Worm (Caenorhabditis elegans) whole organism, L3 larva: ENCODE measurements around the gene prx-10.
A peak's percentile ranks its signal among the peaks of the same experiment; 100 is the strongest.

Experiments used
- R02D3.7 ChIP-seq: fragments of 150-350 bp; optimal IDR thresholded peaks from 2 replicates; lab custom pipeline; 2014; ENCODE audit warnings: missing biosample characterization, missing genetic modification characterization
- ZK546.5 ChIP-seq: sonication (generic microtip); optimal IDR thresholded peaks from 2 replicates; lab custom pipeline; 2017; ENCODE audit warnings: missing biosample characterization, missing genetic modification characterization
- aly-2 ChIP-seq: fragments of 150-350 bp; optimal IDR thresholded peaks from 2 replicates; lab custom pipeline; 2014; ENCODE audit warnings: missing biosample characterization, missing genetic modification characterization
- ceh-28 ChIP-seq: fragments of 150-350 bp; optimal IDR thresholded peaks from 2 replicates; lab custom pipeline; 2014; ENCODE audit warnings: missing biosample characterization, missing genetic modification reagents, missing genetic modification characterization
- ceh-82 ChIP-seq: fragments of 150-350 bp; optimal IDR thresholded peaks from 2 replicates; lab custom pipeline; 2014; ENCODE audit warnings: missing biosample characterization, missing genetic modification characterization
- ceh-9 ChIP-seq: sonication (generic microtip); optimal IDR thresholded peaks from 2 replicates; lab custom pipeline; 2018; ENCODE audit warnings: missing biosample characterization, missing genetic modification characterization
- egl-5 ChIP-seq: fragments of 150-350 bp; optimal IDR thresholded peaks from 2 replicates; lab custom pipeline; 2017; ENCODE audit warnings: missing biosample characterization, missing genetic modification reagents, missing genetic modification characterization, inconsistent platforms
- elt-2 ChIP-seq: sonication (generic microtip); optimal IDR thresholded peaks from 2 replicates; lab custom pipeline; 2016; ENCODE audit warnings: missing genetic modification reagents, mild to moderate bottlenecking, missing genetic modification characterization, missing compliant biosample characterization
- eor-1 ChIP-seq, 2 experiments: fragments of 150-350 bp; optimal IDR thresholded peaks; 2 replicates each; lab custom pipeline; 2014 to 2018; ENCODE audit warnings: missing biosample characterization in 2 of 2, missing genetic modification characterization in 2 of 2
- fkh-2 ChIP-seq: fragments of 150-350 bp; optimal IDR thresholded peaks from 2 replicates; lab custom pipeline; 2014; ENCODE audit warnings: missing biosample characterization, missing genetic modification reagents, missing genetic modification characterization
- fos-1 ChIP-seq: fragments of 150-350 bp; optimal IDR thresholded peaks from 2 replicates; lab custom pipeline; 2014; ENCODE audit warnings: missing biosample characterization, missing genetic modification characterization
- hmg-11 ChIP-seq: sonication (generic microtip); optimal IDR thresholded peaks from 2 replicates; lab custom pipeline; 2016; ENCODE audit warnings: missing genetic modification characterization, missing compliant biosample characterization
- jun-1 ChIP-seq: fragments of 150-350 bp; optimal IDR thresholded peaks from 2 replicates; lab custom pipeline; 2014; ENCODE audit warnings: missing biosample characterization, missing genetic modification reagents, missing genetic modification characterization
- lin-39 ChIP-seq: fragments of 150-350 bp; optimal IDR thresholded peaks from 2 replicates; lab custom pipeline; 2018; ENCODE audit warnings: missing biosample characterization, missing genetic modification reagents, missing genetic modification characterization
- lsy-12 ChIP-seq: sonication (generic microtip); optimal IDR thresholded peaks from 2 replicates; lab custom pipeline; 2016; ENCODE audit warnings: mild to moderate bottlenecking, missing genetic modification characterization, missing compliant biosample characterization
- mdl-1 ChIP-seq: fragments of 150-350 bp; optimal IDR thresholded peaks from 2 replicates; lab custom pipeline; 2014; ENCODE audit warnings: missing biosample characterization, missing genetic modification characterization
- mml-1 ChIP-seq: fragments of 150-350 bp; sonication (generic microtip); optimal IDR thresholded peaks from 3 replicates; lab custom pipeline; 2014; ENCODE audit warnings: missing biosample characterization, missing genetic modification characterization
- nfya-1 ChIP-seq: sonication (generic microtip); optimal IDR thresholded peaks from 2 replicates; lab custom pipeline; 2017; ENCODE audit warnings: missing genetic modification characterization, mild to moderate bottlenecking, missing compliant biosample characterization, antibody characterized with exemption, moderate library complexity; ENCODE audit not compliant: insufficient read depth
- nhr-12 ChIP-seq: fragments of 150-350 bp; optimal IDR thresholded peaks from 2 replicates; lab custom pipeline; 2014; ENCODE audit warnings: missing biosample characterization, missing genetic modification characterization
- nhr-23 ChIP-seq: fragments of 150-350 bp; optimal IDR thresholded peaks from 2 replicates; lab custom pipeline; 2014; ENCODE audit warnings: missing biosample characterization, missing genetic modification reagents, missing genetic modification characterization
- nhr-237 ChIP-seq: fragments of 150-350 bp; optimal IDR thresholded peaks from 2 replicates; lab custom pipeline; 2014; ENCODE audit warnings: missing biosample characterization, missing genetic modification characterization
- nhr-25 ChIP-seq: sonication (generic microtip); optimal IDR thresholded peaks from 2 replicates; lab custom pipeline; 2017; ENCODE audit warnings: missing biosample characterization, missing genetic modification characterization
- nhr-28 ChIP-seq: fragments of 150-350 bp; optimal IDR thresholded peaks from 2 replicates; lab custom pipeline; 2014; ENCODE audit warnings: missing biosample characterization, missing genetic modification characterization
- nhr-43 ChIP-seq: sonication (generic microtip); optimal IDR thresholded peaks from 2 replicates; lab custom pipeline; 2016; ENCODE audit warnings: mild to moderate bottlenecking, missing genetic modification characterization, missing compliant biosample characterization; ENCODE audit not compliant: poor library complexity, severe bottlenecking
- nhr-67 ChIP-seq: fragments of 150-350 bp; optimal IDR thresholded peaks from 2 replicates; lab custom pipeline; 2014; ENCODE audit warnings: missing biosample characterization, missing genetic modification characterization
- pha-4 ChIP-seq: fragments of 150-350 bp; optimal IDR thresholded peaks from 2 replicates; lab custom pipeline; 2014; ENCODE audit warnings: missing biosample characterization, missing genetic modification reagents, missing genetic modification characterization
- pqm-1 ChIP-seq: fragments of 150-350 bp; optimal IDR thresholded peaks from 2 replicates; lab custom pipeline; 2017; ENCODE audit warnings: missing biosample characterization, missing genetic modification characterization, inconsistent platforms
- sea-2 ChIP-seq: fragments of 150-350 bp; sonication (generic microtip); optimal IDR thresholded peaks from 4 replicates; lab custom pipeline; 2014; ENCODE audit warnings: missing biosample characterization, missing genetic modification reagents, missing genetic modification characterization
- skn-1 ChIP-seq: fragments of 150-350 bp; optimal IDR thresholded peaks from 2 replicates; lab custom pipeline; 2014; ENCODE audit warnings: missing biosample characterization, missing genetic modification characterization
- snpc-4 ChIP-seq: fragments of 150-350 bp; optimal IDR thresholded peaks from 2 replicates; lab custom pipeline; 2014; ENCODE audit warnings: missing biosample characterization, missing genetic modification characterization
- unc-39 ChIP-seq: sonication (generic microtip); optimal IDR thresholded peaks from 4 replicates; lab custom pipeline; 2017; ENCODE audit warnings: missing biosample characterization, missing genetic modification characterization
- zag-1 ChIP-seq: fragments of 150-350 bp; optimal IDR thresholded peaks from 2 replicates; lab custom pipeline; 2014; ENCODE audit warnings: missing biosample characterization, missing genetic modification characterization
- ztf-4 ChIP-seq: fragments of 150-350 bp; optimal IDR thresholded peaks from 2 replicates; lab custom pipeline; 2014; ENCODE audit warnings: missing biosample characterization, missing genetic modification characterization

The prx-10 gene

DNA sequence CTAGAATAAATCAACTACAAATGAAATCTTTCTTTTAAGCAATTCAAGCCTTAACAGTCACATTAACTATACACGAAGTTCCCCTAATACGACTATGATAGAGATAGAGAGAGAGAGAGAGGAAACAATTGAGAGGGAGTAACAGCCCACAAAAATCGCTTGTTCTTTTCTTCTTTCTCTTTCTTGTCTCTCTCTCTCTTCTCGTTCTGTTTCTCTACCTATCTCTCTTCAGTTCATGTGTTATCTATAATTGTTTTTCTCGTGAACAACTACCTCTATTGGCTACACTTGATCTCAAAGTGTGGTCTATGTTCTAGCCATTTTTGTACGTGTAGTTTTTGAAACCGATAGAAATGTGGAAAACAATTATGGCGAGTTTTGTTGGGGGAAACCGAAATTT lies 33.6 kb upstream of the prx-10 start (continued):
- TF ChIP-seq nhr-12 (tag; lab: Kevin White, UChicago) (no peak), unc-39 (tag; lab: Kevin White, UChicago) (no peak), lsy-12 (peak; percentile 48), ceh-9 (tag; lab: Kevin White, UChicago) (no peak), egl-5 (tag; lab: Kevin White, UChicago) (no peak), aly-2 (tag; lab: Kevin White, UChicago) (no peak), nhr-43 (tag; lab: Kevin White, UChicago) (peak; percentile 78), eor-1 (tag; optimal IDR thresholded peaks at IDR 0.05; lab: Kevin White, UChicago) (no peak), pha-4 (tag; lab: Kevin White, UChicago) (peak; percentile 85), nhr-25 (tag; lab: Kevin White, UChicago) (peak; percentile 81), pqm-1 (peak; percentile 89), mdl-1 (tag; lab: Kevin White, UChicago) (no peak), fos-1 (tag; lab: Kevin White, UChicago) (no peak), ZK546.5 (tag; lab: Kevin White, UChicago) (no peak), jun-1 (tag; lab: Kevin White, UChicago) (peak; percentile 79), R02D3.7 (tag; lab: Kevin White, UChicago) (no peak), nhr-67 (tag; lab: Kevin White, UChicago) (no peak)

DNA sequence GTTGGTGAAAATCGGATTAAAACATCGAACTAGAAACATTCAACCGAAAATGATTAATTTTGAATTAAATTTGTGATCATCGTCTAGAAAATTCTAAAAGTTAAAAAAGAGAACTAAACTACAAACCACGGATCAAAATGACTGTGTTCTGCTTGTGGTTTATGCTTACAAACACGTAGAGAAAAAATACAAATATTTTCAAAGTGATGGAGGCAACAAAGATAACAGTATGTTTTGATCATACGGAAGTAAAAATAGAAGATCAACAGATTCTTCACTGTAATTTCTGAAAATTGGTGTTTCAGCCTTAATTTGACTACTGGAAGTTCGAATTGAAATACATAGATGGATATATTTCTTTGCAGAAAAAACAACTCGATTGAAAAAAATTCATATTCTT lies 32.9 kb upstream of the prx-10 start:
- TF ChIP-seq nhr-28 (tag; lab: Kevin White, UChicago) (no peak), fkh-2 (no peak), mml-1 (tag; lab: Kevin White, UChicago) (no peak), eor-1 (tag; optimal IDR thresholded peaks at IDR 0.05; lab: Kevin White, UChicago) (no peak)

DNA sequence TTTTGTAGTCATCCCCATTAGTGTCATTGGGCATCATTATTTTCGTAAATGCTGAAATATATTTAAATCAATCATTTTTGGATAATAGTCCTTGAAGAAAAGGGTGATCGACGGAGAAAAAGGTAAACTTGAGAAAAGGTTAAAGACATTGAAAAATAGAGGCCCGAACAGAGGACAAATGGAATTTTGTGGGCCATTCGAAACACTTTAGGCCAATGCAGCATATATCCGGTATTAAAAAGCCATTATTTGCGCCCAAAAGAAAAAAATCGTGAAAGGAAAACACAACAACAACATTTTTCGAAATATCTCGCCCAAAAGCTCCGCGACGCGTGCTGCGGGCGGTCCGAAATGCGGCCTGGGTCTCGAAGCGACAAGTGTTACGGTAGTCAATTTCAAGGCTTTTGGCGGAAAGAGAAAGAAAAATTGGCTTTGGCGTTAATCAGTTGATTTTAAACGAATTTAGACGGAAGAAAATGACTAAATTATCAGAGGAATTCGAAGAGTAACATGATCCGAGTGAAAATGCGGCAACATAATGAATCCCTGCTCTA lies 29.3 kb upstream of the prx-10 start, which contains the start of gene morc-1:
morc-1 (minus strand) TSS at position 51 of the 554 bp plus-strand sequence.
- TF ChIP-seq hmg-11 (tag; lab: Kevin White, UChicago), result no peak
- no peak for TF ChIP-seq aly-2 (tag; lab: Kevin White, UChicago)
- TF ChIP-seq fos-1 (tag; lab: Kevin White, UChicago), result no peak
- no peak for TF ChIP-seq skn-1 (tag; lab: Kevin White, UChicago)
- TF ChIP-seq nfya-1 (tag; lab: Kevin White, UChicago), result no peak
- TF ChIP-seq nhr-237 (tag; lab: Kevin White, UChicago), result no peak
- TF ChIP-seq nhr-25 (tag; lab: Kevin White, UChicago), result no peak
- TF ChIP-seq elt-2 (tag; lab: Kevin White, UChicago), result no peak

DNA sequence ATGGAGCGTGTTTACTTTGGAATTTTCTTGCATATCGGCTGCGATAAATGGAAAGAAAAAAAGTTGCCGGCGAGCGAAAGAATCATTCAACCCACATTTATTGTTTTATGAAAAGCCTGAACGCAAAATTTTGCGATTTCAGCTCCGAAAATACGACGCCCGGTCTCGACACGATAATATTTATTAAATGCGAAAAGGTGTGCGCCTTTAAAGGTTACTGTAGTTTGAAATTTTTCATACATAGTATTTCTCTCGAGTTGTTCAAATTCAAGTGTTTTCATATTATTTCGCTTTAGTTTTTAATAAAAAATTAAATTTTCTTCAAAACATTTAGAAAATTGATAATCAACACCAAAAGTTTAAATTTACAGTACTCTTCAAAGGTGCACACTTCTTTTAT lies 27.2 kb upstream of the prx-10 start, which contains the start of gene syx-16:
syx-16 (minus strand) TSS at position 118 of the 400 bp plus-strand sequence.
- TF ChIP-seq ceh-82 (no peak), R02D3.7 (tag; lab: Kevin White, UChicago) (no peak), nfya-1 (tag; lab: Kevin White, UChicago) (peak; percentile 29), zag-1 (tag; lab: Kevin White, UChicago) (no peak), nhr-237 (tag; lab: Kevin White, UChicago) (no peak), snpc-4 (tag; lab: Kevin White, UChicago) (no peak)

DNA sequence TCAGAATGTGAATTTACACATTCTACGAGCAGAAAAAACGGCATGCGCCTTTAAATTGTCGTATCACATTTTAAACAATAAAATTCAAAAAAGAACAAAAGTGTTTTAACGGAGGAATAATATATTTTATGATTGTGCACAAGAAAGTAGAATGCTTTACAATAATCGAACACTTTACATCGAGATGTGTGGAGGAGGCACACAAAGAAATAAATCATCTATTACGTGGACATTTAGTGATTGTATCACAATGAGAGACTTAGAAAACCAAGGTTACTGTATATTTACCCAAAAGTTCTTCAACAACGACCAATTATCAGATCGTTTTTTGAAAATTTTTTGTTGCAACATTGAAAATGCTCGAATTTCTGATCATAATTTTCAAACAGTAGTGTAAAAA lies 25.9 kb upstream of the prx-10 start:
- TF ChIP-seq sea-2 (GFP tag; lab: Kevin White, UChicago), result no peak
- TF ChIP-seq nhr-237 (tag; lab: Kevin White, UChicago), result no peak
- TF ChIP-seq pha-4 (tag; lab: Kevin White, UChicago), result peak; percentile 15

- TF ChIP-seq pha-4 (tag; lab: Kevin White, UChicago) (peak; percentile 40), ztf-4 (tag; lab: Kevin White, UChicago) (peak; percentile 3), lsy-12 (peak; percentile 59), nhr-23 (tag; lab: Kevin White, UChicago) (peak; percentile 62), hmg-11 (tag; lab: Kevin White, UChicago) (peak; percentile 80), nhr-43 (tag; lab: Kevin White, UChicago) (peak; percentile 74), nfya-1 (tag; lab: Kevin White, UChicago) (peak; percentile 63), jun-1 (tag; lab: Kevin White, UChicago) (peak; percentile 1), lin-39 (tag; lab: Kevin White, UChicago) (peak; percentile 25), ceh-28 (tag; lab: Kevin White, UChicago) (peak; percentile 27), elt-2 (tag; lab: Kevin White, UChicago) (peak; percentile 63), nhr-25 (tag; lab: Kevin White, UChicago) (peak; percentile 51)
Observed at ce11 chrIII:5211137-5211648, 25.0 kb upstream of the prx-10 start.
